Worm (Caenorhabditis elegans): ENCODE results near the gene T10B5.10.

ce11 chrV:1886997-1887396 lies 30.9 kb upstream of the T10B5.10 start:
- TF ChIP-seq nhr-102 (tag; optimal IDR thresholded peaks at IDR 0.05) (no peak), lin-38 (GFP tag; IDR thresholded peaks at IDR 0.05) (no peak), fkh-10 (GFP tag; optimal IDR thresholded peaks at IDR 0.05) (no peak)

All from whole organism, L4 larva.